Fruit fly (Drosophila melanogaster): ENCODE results near the gene Nup154.

Gene Nup154

dm6 chr2L:10987370-10987853 lies 17.2 kb upstream of the Nup154 start, which contains the start of the genes piwi and CG12253:
piwi (minus strand) TSS chr2L:10987420.
CG12253 (plus strand) TSS chr2L:10987806.
- no peak for TF ChIP-seq Mio (GFP tag; optimal IDR thresholded peaks at IDR 0.05)
- TF ChIP-seq psq (GFP tag; optimal IDR thresholded peaks at IDR 0.05): peak; percentile 49
- TF ChIP-seq woc (GFP tag; optimal IDR thresholded peaks at IDR 0.05): peak; percentile 28
- peak; percentile 67 for TF ChIP-seq brk (GFP tag; optimal IDR thresholded peaks at IDR 0.05)
- no peak for TF ChIP-seq foxo (GFP tag; optimal IDR thresholded peaks at IDR 0.05)
- TF ChIP-seq ey (GFP tag; optimal IDR thresholded peaks at IDR 0.05): peak; percentile 44
- no peak for TF ChIP-seq Rel (GFP tag; optimal IDR thresholded peaks at IDR 0.05)
- TF ChIP-seq Rel (tag; optimal IDR thresholded peaks at IDR 0.05): peak; percentile 47
- peak; percentile 57 for TF ChIP-seq tai (GFP tag; optimal IDR thresholded peaks at IDR 0.05)
- peak; percentile 50 for TF ChIP-seq sv (GFP tag; optimal IDR thresholded peaks at IDR 0.05)
- TF ChIP-seq Dif (GFP tag; optimal IDR thresholded peaks at IDR 0.05; ENCODE audit: partially characterized antibody): peak; percentile 61
- no peak for TF ChIP-seq Sp1 (GFP tag; optimal IDR thresholded peaks at IDR 0.05)
- TF ChIP-seq Vsx2 (GFP tag; optimal IDR thresholded peaks at IDR 0.05; ENCODE audit: partially characterized antibody): peak; percentile 93
- peak; percentile 50 for TF ChIP-seq OdsH (GFP tag; optimal IDR thresholded peaks at IDR 0.05)

dm6 chr2L:10988026-10988425 lies 16.6 kb upstream of the Nup154 start:
- TF ChIP-seq lola (GFP tag; optimal IDR thresholded peaks at IDR 0.05) (no peak), OdsH (GFP tag; optimal IDR thresholded peaks at IDR 0.05) (no peak), brk (GFP tag; optimal IDR thresholded peaks at IDR 0.05) (no peak), Myc (optimal IDR thresholded peaks at IDR 0.05) (no peak), dl (GFP tag; optimal IDR thresholded peaks at IDR 0.05; ENCODE audit: insufficient read depth in 1 of 2, partially characterized antibody in 2 of 2) (no peak), CrebA (GFP tag; optimal IDR thresholded peaks at IDR 0.05; ENCODE audit: borderline replicate concordance) (no peak), h (GFP tag; optimal IDR thresholded peaks at IDR 0.05) (no peak), Vsx2 (GFP tag; optimal IDR thresholded peaks at IDR 0.05; ENCODE audit: partially characterized antibody) (no peak), CG9705 (GFP tag; optimal IDR thresholded peaks at IDR 0.05) (no peak), dmrt93B (GFP tag; optimal IDR thresholded peaks at IDR 0.05) (no peak), CG32264 (GFP tag; optimal IDR thresholded peaks at IDR 0.05) (no peak), Sp1 (GFP tag; optimal IDR thresholded peaks at IDR 0.05) (no peak)

- TF ChIP-seq sv (GFP tag; optimal IDR thresholded peaks at IDR 0.05) (peak; percentile 17), woc (GFP tag; optimal IDR thresholded peaks at IDR 0.05) (peak; percentile 45), Rel (GFP tag; optimal IDR thresholded peaks at IDR 0.05) (no peak), Rel (tag; optimal IDR thresholded peaks at IDR 0.05) (peak; percentile 100), brk (GFP tag; optimal IDR thresholded peaks at IDR 0.05) (peak; percentile 58), sage (GFP tag; optimal IDR thresholded peaks at IDR 0.05) (peak; percentile 18), pan (optimal IDR thresholded peaks at IDR 0.05) (no peak), Hr83 (GFP tag; optimal IDR thresholded peaks at IDR 0.05; ENCODE audit: poor library complexity, severe bottlenecking) (peak; percentile 68), tai (GFP tag; optimal IDR thresholded peaks at IDR 0.05) (peak; percentile 57), Hnf4 (GFP tag; optimal IDR thresholded peaks at IDR 0.05) (peak; percentile 68), CG9705 (GFP tag; optimal IDR thresholded peaks at IDR 0.05) (no peak), Myc (optimal IDR thresholded peaks at IDR 0.05) (peak; percentile 22), Sp1 (GFP tag; optimal IDR thresholded peaks at IDR 0.05) (no peak)
Observed at dm6 chr2L:10989162-10989561, 15.5 kb upstream of the Nup154 start, which contains the start of gene TTLL4A. TTLL4A (plus strand) TSS chr2L:10989401.

dm6 chr2L:11001376-11002122 lies 3.1 kb upstream of the Nup154 start, which contains the start of the genes aub and lectin-33A:
aub (minus strand) TSS chr2L:11001476.
lectin-33A (plus strand) TSS chr2L:11002072.
- TF ChIP-seq Vsx2 (GFP tag; optimal IDR thresholded peaks at IDR 0.05; ENCODE audit: partially characterized antibody) (no peak), Mio (GFP tag; optimal IDR thresholded peaks at IDR 0.05) (no peak), CG9705 (GFP tag; optimal IDR thresholded peaks at IDR 0.05) (no peak), tai (GFP tag; optimal IDR thresholded peaks at IDR 0.05) (no peak), pan (optimal IDR thresholded peaks at IDR 0.05) (no peak)

dm6 chr2L:11003925-11004673 lies 521 bp upstream of the Nup154 start, which contains the start of gene RpL9:
RpL9 (minus strand) TSS chr2L:11004189.
- TF ChIP-seq Sp1 (GFP tag; optimal IDR thresholded peaks at IDR 0.05): peak; percentile 80
- peak; percentile 52 for TF ChIP-seq CG9705 (GFP tag; optimal IDR thresholded peaks at IDR 0.05)
- peak; percentile 46 for TF ChIP-seq OdsH (GFP tag; optimal IDR thresholded peaks at IDR 0.05)
- TF ChIP-seq Jra (GFP tag; optimal IDR thresholded peaks at IDR 0.05): peak; percentile 19
- TF ChIP-seq h (GFP tag; optimal IDR thresholded peaks at IDR 0.05): peak; percentile 62
- TF ChIP-seq br (GFP tag; optimal IDR thresholded peaks at IDR 0.05): peak; percentile 61
- TF ChIP-seq Hr83 (GFP tag; optimal IDR thresholded peaks at IDR 0.05; ENCODE audit: poor library complexity, severe bottlenecking): peak; percentile 87
- peak; percentile 22 for TF ChIP-seq Hnf4 (GFP tag; optimal IDR thresholded peaks at IDR 0.05)
- TF ChIP-seq HLH106 (tag; optimal IDR thresholded peaks at IDR 0.05): no peak
- peak; percentile 32 for TF ChIP-seq psq (GFP tag; optimal IDR thresholded peaks at IDR 0.05)
- TF ChIP-seq ey (GFP tag; optimal IDR thresholded peaks at IDR 0.05): peak; percentile 4
- no peak for TF ChIP-seq Vsx2 (GFP tag; optimal IDR thresholded peaks at IDR 0.05; ENCODE audit: partially characterized antibody)
- peak; percentile 59 for TF ChIP-seq Myc (optimal IDR thresholded peaks at IDR 0.05)
- peak; percentile 60 for TF ChIP-seq dmrt93B (GFP tag; optimal IDR thresholded peaks at IDR 0.05)
- TF ChIP-seq woc (GFP tag; optimal IDR thresholded peaks at IDR 0.05): no peak

Measured in whole organism, wandering third instar larva.